Fruit fly (Drosophila melanogaster): ENCODE measurements around the gene js.

dm6 chr3R:16338342-16338741, 29.8 kb downstream of the js start:
- no peak for TF ChIP-seq salr (GFP tag; optimal IDR thresholded peaks at IDR 0.05)
- TF ChIP-seq Hr39 (GFP tag; optimal IDR thresholded peaks at IDR 0.05), result no peak
- TF ChIP-seq CG8632 (GFP tag; optimal IDR thresholded peaks at IDR 0.05), result no peak
- TF ChIP-seq CG8119 (GFP tag; IDR thresholded peaks at IDR 0.05), result no peak
- no peak for TF ChIP-seq Sox102F (GFP tag; optimal IDR thresholded peaks at IDR 0.05)
- no peak for TF ChIP-seq CG6808 (GFP tag; optimal IDR thresholded peaks at IDR 0.05)
- TF ChIP-seq OdsH (GFP tag; optimal IDR thresholded peaks at IDR 0.05), result no peak
- TF ChIP-seq CG10631 (GFP tag; optimal IDR thresholded peaks at IDR 0.05), result no peak
- TF ChIP-seq achi (GFP tag; optimal IDR thresholded peaks at IDR 0.05), result no peak
- TF ChIP-seq Gug (GFP tag; IDR thresholded peaks at IDR 0.05), result no peak
- no peak for TF ChIP-seq CG3032 (tag; optimal IDR thresholded peaks at IDR 0.05)

Measured in whole organism, prepupa.